Worm (Caenorhabditis elegans) whole organism, young adult: Measurements from ENCODE around the gene F45E10.2.

Experiments used
- F55B11.4 ChIP-seq: sonication (generic microtip); optimal IDR thresholded peaks from 2 replicates; lab custom pipeline; 2016; ENCODE audit warnings: missing compliant biosample characterization, missing genetic modification characterization, borderline replicate concordance; ENCODE audit not compliant: insufficient read depth
- ama-1 ChIP-seq, 3 experiments: fragments of 150-350 bp in 1 of 3; sonication (generic microtip) in 2 of 3; optimal IDR thresholded peaks; 2 replicates each; lab custom pipeline; 2014 to 2018; ENCODE audit warnings: missing biosample characterization in 2 of 3, missing genetic modification characterization in 2 of 3, missing genetic modification reagents in 2 of 3
- cebp-1 ChIP-seq, 2 experiments: fragments of 200-800 bp in 1 of 2; sonication (Bioruptor generic) in 1 of 2; sonication (generic microtip) in 1 of 2; IDR thresholded peaks in 1 of 2; optimal IDR thresholded peaks in 1 of 2; 2 replicates each; pipeline versions ENCODE4 v1.3.6 to Lab custom; 2017 to 2022; ENCODE audit warnings: missing compliant biosample characterization in 2 of 2, missing genetic modification characterization in 2 of 2, mild to moderate bottlenecking in 1 of 2, missing genetic modification reagents in 1 of 2, moderate library complexity in 1 of 2
- ceh-100 ChIP-seq: fragments of 200-800 bp; sonication (Bioruptor generic); IDR thresholded peaks from 2 replicates; pipeline ENCODE4 v1.3.6; 2022; ENCODE audit warnings: missing genetic modification reagents, missing genetic modification characterization, missing compliant biosample characterization
- chd-7 ChIP-seq: sonication (generic microtip); optimal IDR thresholded peaks from 2 replicates; lab custom pipeline; 2016; ENCODE audit warnings: mild to moderate bottlenecking, missing genetic modification characterization, moderate library complexity, missing compliant biosample characterization
- dox-1 ChIP-seq: fragments of 200-800 bp; sonication (Bioruptor generic); IDR thresholded peaks from 2 replicates; pipeline ENCODE4 v1.3.6; 2022; ENCODE audit warnings: missing genetic modification reagents, missing genetic modification characterization, missing compliant biosample characterization
- snpc-4 ChIP-seq, 5 experiments: fragments of 150-350 bp in 1 of 5; sonication (generic microtip) in 4 of 5; optimal IDR thresholded peaks; 2 replicates each; lab custom pipeline; 2014 to 2018; ENCODE audit warnings: missing genetic modification characterization in 5 of 5, missing biosample characterization in 3 of 5, antibody characterized with exemption in 2 of 5, mild to moderate bottlenecking in 2 of 5, missing compliant biosample characterization in 2 of 5, missing genotype in 2 of 5, moderate library complexity in 2 of 5, missing genetic modification reagents in 1 of 5
- tbp1 ChIP-seq: fragments of 200-800 bp; sonication (Bioruptor generic); optimal IDR thresholded peaks from 2 replicates; lab custom pipeline; 2018; ENCODE audit warnings: mild to moderate bottlenecking, missing genetic modification characterization, missing compliant biosample characterization
- unc-62 ChIP-seq: fragments of 150-350 bp; optimal IDR thresholded peaks from 2 replicates; lab custom pipeline; 2014; ENCODE audit warnings: missing biosample characterization, missing genetic modification reagents, missing genetic modification characterization

ce11 chrII:11103657-11104056, 48.5 kb upstream of the F45E10.2 start, which contains the start of gene C09H10.5:
- TF ChIP-seq unc-62 (no peak), cebp-1 (GFP tag; IDR thresholded peaks at IDR 0.05; lab: Robert Waterston, UW) (no peak), cebp-1 (tag; optimal IDR thresholded peaks at IDR 0.05; lab: Kevin White, UChicago) (no peak), dox-1 (GFP tag; lab: Robert Waterston, UW) (no peak), ceh-100 (GFP tag; lab: Robert Waterston, UW) (no peak), ama-1 (optimal IDR thresholded peaks at IDR 0.05; lab: Kevin White, UChicago) (no peak), ama-1 (GFP tag; optimal IDR thresholded peaks at IDR 0.05; lab: Kevin White, UChicago) (no peak), F55B11.4 (tag; lab: Kevin White, UChicago) (no peak), chd-7 (tag; lab: Kevin White, UChicago) (no peak), snpc-4 (GFP tag; optimal IDR thresholded peaks at IDR 0.05; lab: Kevin White, UChicago) (no peak), snpc-4 (tag; optimal IDR thresholded peaks at IDR 0.05; lab: Kevin White, UChicago) (no peak), tbp1 (GFP tag; lab: Kevin White, UChicago) (no peak)
